Fruit fly (Drosophila melanogaster): ENCODE results near the gene fax.
A peak's percentile ranks its signal among the peaks of the same experiment; 100 is the strongest.

fax gene

dm6 chr3L:16412394-16412950 lies 844 bp upstream of the fax start, which contains the start of gene Serinc (continued):
- no peak for TF ChIP-seq CG30431 (GFP tag; optimal IDR thresholded peaks at IDR 0.05)
- no peak for TF ChIP-seq CG10565 (GFP tag; optimal IDR thresholded peaks at IDR 0.05)
- TF ChIP-seq D19A (tag; optimal IDR thresholded peaks at IDR 0.05): no peak
- TF ChIP-seq Vsx1 (GFP tag; optimal IDR thresholded peaks at IDR 0.05): no peak
- TF ChIP-seq kah (GFP tag; optimal IDR thresholded peaks at IDR 0.05): no peak
- no peak for TF ChIP-seq bigmax (GFP tag; optimal IDR thresholded peaks at IDR 0.05)
- TF ChIP-seq lilli (GFP tag; optimal IDR thresholded peaks at IDR 0.05): peak; percentile 78
- peak; percentile 22 for TF ChIP-seq Sin3A (optimal IDR thresholded peaks at IDR 0.05)
- TF ChIP-seq CG8290 (GFP tag; optimal IDR thresholded peaks at IDR 0.05): peak; percentile 66
- TF ChIP-seq CG8290 (tag; optimal IDR thresholded peaks at IDR 0.05): no peak
- peak; percentile 78 for TF ChIP-seq CG15514 (GFP tag; optimal IDR thresholded peaks at IDR 0.05)
- TF ChIP-seq Hr51 (GFP tag; optimal IDR thresholded peaks at IDR 0.05): peak in 1 of 2 experiments; percentile 39
- no peak for TF ChIP-seq Doc2 (GFP tag; IDR thresholded peaks at IDR 0.05)
- no peak for TF ChIP-seq CG18599 (GFP tag; optimal IDR thresholded peaks at IDR 0.05)
- no peak for TF ChIP-seq Hr78 (GFP tag; optimal IDR thresholded peaks at IDR 0.05)
- TF ChIP-seq CkIIα-i1 (GFP tag; IDR thresholded peaks at IDR 0.05): no peak
- TF ChIP-seq gsb (GFP tag; IDR thresholded peaks at IDR 0.05): no peak
- TF ChIP-seq CG3281 (GFP tag; optimal IDR thresholded peaks at IDR 0.05): peak; percentile 32
- TF ChIP-seq Myb (GFP tag; optimal IDR thresholded peaks at IDR 0.05): peak; percentile 73
- peak; percentile 34; the same call in 2 of the 3 replicates for TF ChIP-seq Aef1 (GFP tag; IDR thresholded peaks at IDR 0.05)
- TF ChIP-seq Ets97D (GFP tag; optimal IDR thresholded peaks at IDR 0.05): peak; percentile 75
- peak; percentile 99 for TF ChIP-seq Dll (GFP tag; IDR thresholded peaks at IDR 0.05; ENCODE audit: partially characterized antibody)
- peak; percentile 63 for TF ChIP-seq CG4820 (GFP tag; optimal IDR thresholded peaks at IDR 0.05)
- TF ChIP-seq jigr1 (GFP tag; IDR thresholded peaks at IDR 0.05): no peak; the same call in 2 of the 3 replicates
- TF ChIP-seq Side (GFP tag; optimal IDR thresholded peaks at IDR 0.05): no peak
- TF ChIP-seq Optix (GFP tag; IDR thresholded peaks at IDR 0.05): 0 out of 3 replicates have a peak, but pooled peaks have one; percentile 25
- no peak for TF ChIP-seq CG9876 (GFP tag; optimal IDR thresholded peaks at IDR 0.05)
- TF ChIP-seq CG15269 (tag; optimal IDR thresholded peaks at IDR 0.05): no peak
- peak; percentile 59 for TF ChIP-seq B-H2 (GFP tag; optimal IDR thresholded peaks at IDR 0.05)
- peak; percentile 98 for TF ChIP-seq amos (GFP tag; IDR thresholded peaks at IDR 0.05; ENCODE audit: partially characterized antibody)
- peak; percentile 68 for TF ChIP-seq CG17802 (tag; optimal IDR thresholded peaks at IDR 0.05)
- TF ChIP-seq Sox102F (GFP tag; optimal IDR thresholded peaks at IDR 0.05): no peak
- no peak for TF ChIP-seq CG8359 (GFP tag; optimal IDR thresholded peaks at IDR 0.05; ENCODE audit: borderline replicate concordance)
- no peak for TF ChIP-seq MTF-1 (GFP tag; optimal IDR thresholded peaks at IDR 0.05; ENCODE audit: borderline replicate concordance)
- peak; percentile 96 for TF ChIP-seq CG6791 (GFP tag; IDR thresholded peaks at IDR 0.05; ENCODE audit: partially characterized antibody)
- peak; percentile 36 for TF ChIP-seq CG8944 (GFP tag; optimal IDR thresholded peaks at IDR 0.05)
- TF ChIP-seq CG6854 (GFP tag; optimal IDR thresholded peaks at IDR 0.05): no peak
- no peak for TF ChIP-seq Trl (optimal IDR thresholded peaks at IDR 0.05)
- TF ChIP-seq Trl (GFP tag; optimal IDR thresholded peaks at IDR 0.05): peak; percentile 55
- peak; percentile 61 for TF ChIP-seq CrebB (tag; optimal IDR thresholded peaks at IDR 0.05)
- TF ChIP-seq CG10431 (GFP tag; optimal IDR thresholded peaks at IDR 0.05): peak; percentile 14
- no peak for TF ChIP-seq Dfd (GFP tag; optimal IDR thresholded peaks at IDR 0.05)
- 0 out of 2 replicates have a peak, but pooled peaks have one; percentile 14 for TF ChIP-seq HLH3B (GFP tag; IDR thresholded peaks at IDR 0.05)
- peak; percentile 75 for TF ChIP-seq CG8281 (tag; optimal IDR thresholded peaks at IDR 0.05)
- peak; percentile 47; the same call in 1 of the 2 replicates for TF ChIP-seq CG6272 (GFP tag; IDR thresholded peaks at IDR 0.05)
- TF ChIP-seq CG14014 (GFP tag; IDR thresholded peaks at IDR 0.05): peak; percentile 42; the same call in 1 of the 2 replicates
- TF ChIP-seq tgo (GFP tag; IDR thresholded peaks at IDR 0.05): no peak
- peak; percentile 95 for TF ChIP-seq CG42726 (GFP tag; IDR thresholded peaks at IDR 0.05; ENCODE audit: partially characterized antibody)
- 0 out of 3 replicates have a peak, but pooled peaks have one; percentile 17 for TF ChIP-seq ase (GFP tag; IDR thresholded peaks at IDR 0.05)
- peak; percentile 38 for TF ChIP-seq CG4854 (GFP tag; optimal IDR thresholded peaks at IDR 0.05)

All from whole organism, embryonic.